Worm (Caenorhabditis elegans): Measurements from ENCODE around the gene slc-36.3.
"Not testable (repeated sequence)": the region's sequence is repeated elsewhere in the genome, so short reads cannot be mapped to it uniquely, and the experiment has no call there.

slc-36.3 gene

ce11 chrV:20534072-20534471 is 9.9 kb downstream of the slc-36.3 start, which contains the start of gene famh-161:
TSS of gene famh-161 (minus strand) at chrV:20534172.
- TF ChIP-seq med-1 (GFP tag; optimal IDR thresholded peaks at IDR 0.05; ENCODE audit: insufficient read depth) (no peak), klf-2 (GFP tag; conservative IDR thresholded peaks at IDR 0.05) (no peak), cog-1 (tag; optimal IDR thresholded peaks at IDR 0.05) (no peak), ztf-29 (GFP tag; IDR thresholded peaks at IDR 0.05) (no peak), tab-1 (GFP tag; IDR thresholded peaks at IDR 0.05) (no peak), ref-1 (GFP tag; conservative IDR thresholded peaks at IDR 0.05) (no peak), ztf-23 (GFP tag; IDR thresholded peaks at IDR 0.05) (no peak), flt-1 (GFP tag; IDR thresholded peaks at IDR 0.05) (no peak), T22C8.4 (GFP tag; IDR thresholded peaks at IDR 0.05) (no peak)

DNA sequence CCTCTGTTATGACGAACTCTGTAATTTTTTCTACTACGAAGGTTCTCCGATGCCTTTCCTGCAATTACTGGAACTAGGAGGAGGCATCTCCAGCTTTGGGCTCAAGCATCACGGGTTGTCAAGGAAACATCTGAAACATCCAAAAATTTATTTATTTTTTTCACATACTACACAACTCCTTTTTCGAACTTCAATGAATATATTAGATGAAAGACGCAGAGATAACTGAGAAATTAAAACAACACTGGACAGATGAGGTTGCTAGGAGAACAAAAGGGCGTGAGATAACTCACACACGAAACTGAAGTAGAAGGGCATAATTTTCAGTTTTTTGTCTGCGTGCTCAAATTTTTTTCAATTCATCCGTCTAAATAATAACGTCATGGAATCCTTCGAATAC is 16.5 kb downstream of the slc-36.3 start, which contains the start of gene Y38H6C.13:
TSS of gene Y38H6C.13 (plus strand) at position 301 of the 400 bp plus-strand sequence.
- TF ChIP-seq flt-1 (GFP tag; IDR thresholded peaks at IDR 0.05) (no peak), med-1 (GFP tag; optimal IDR thresholded peaks at IDR 0.05; ENCODE audit: insufficient read depth) (no peak), cog-1 (tag; optimal IDR thresholded peaks at IDR 0.05) (no peak), ztf-23 (GFP tag; IDR thresholded peaks at IDR 0.05) (no peak), ref-1 (GFP tag; conservative IDR thresholded peaks at IDR 0.05) (no peak), ztf-29 (GFP tag; IDR thresholded peaks at IDR 0.05) (no peak), T22C8.4 (GFP tag; IDR thresholded peaks at IDR 0.05) (no peak), klf-2 (GFP tag; conservative IDR thresholded peaks at IDR 0.05) (no peak), tab-1 (GFP tag; IDR thresholded peaks at IDR 0.05) (no peak)

DNA sequence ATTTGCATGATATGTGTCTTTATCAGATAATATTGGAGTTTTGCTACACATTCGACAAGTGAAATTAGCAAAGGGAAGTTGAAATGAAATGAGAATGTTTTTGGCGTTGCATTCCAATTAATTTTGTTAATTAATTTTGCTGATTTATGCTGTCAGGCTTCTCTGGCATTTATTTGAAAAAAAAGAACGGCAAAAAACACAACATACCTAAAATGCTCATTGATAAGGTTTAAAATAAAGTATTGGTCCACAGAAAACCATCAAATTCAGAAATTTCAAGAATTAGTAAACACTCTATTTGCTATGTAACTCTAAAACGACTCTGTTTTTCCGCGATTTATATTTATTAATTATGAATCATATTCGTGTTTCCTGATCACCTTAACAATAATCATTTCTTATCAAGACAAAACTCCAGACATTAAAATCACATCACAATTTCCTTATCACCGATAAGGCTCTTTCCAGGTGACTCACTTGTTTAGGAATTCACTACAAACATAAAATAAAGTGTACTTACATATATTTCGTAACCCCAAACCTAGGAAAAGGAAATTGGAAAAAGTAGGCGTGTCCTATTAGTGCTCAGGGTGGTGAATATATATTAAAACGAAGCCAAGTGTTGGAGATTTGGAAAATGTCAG is 18.1 kb downstream of the slc-36.3 start, which contains the start of the genes srh-166 and Y38H6C.24:
TSS of gene srh-166 (minus strand) at position 51 of the 644 bp plus-strand sequence.
TSS of gene Y38H6C.24 (plus strand) at position 620 of the 644 bp plus-strand sequence.
- no peak for TF ChIP-seq cog-1 (tag; optimal IDR thresholded peaks at IDR 0.05)
- no peak for TF ChIP-seq ztf-29 (GFP tag; IDR thresholded peaks at IDR 0.05)
- no peak for TF ChIP-seq tab-1 (GFP tag; IDR thresholded peaks at IDR 0.05)
- TF ChIP-seq T22C8.4 (GFP tag; IDR thresholded peaks at IDR 0.05), result no peak
- no peak for TF ChIP-seq klf-2 (GFP tag; conservative IDR thresholded peaks at IDR 0.05)
- no peak for TF ChIP-seq ztf-23 (GFP tag; IDR thresholded peaks at IDR 0.05)
- no peak for TF ChIP-seq med-1 (GFP tag; optimal IDR thresholded peaks at IDR 0.05; ENCODE audit: insufficient read depth)
- no peak for TF ChIP-seq ref-1 (GFP tag; conservative IDR thresholded peaks at IDR 0.05)
- no peak for TF ChIP-seq flt-1 (GFP tag; IDR thresholded peaks at IDR 0.05)

- no peak for TF ChIP-seq ztf-23 (GFP tag; IDR thresholded peaks at IDR 0.05)
Observed at ce11 chrV:20522219-20522618, 21.8 kb downstream of the slc-36.3 start, which contains the start of the genes Y38H6C.9 and fbxa-150. TSS of gene Y38H6C.9 (minus strand) at chrV:20522270. TSS of gene fbxa-150 (plus strand) at chrV:20522598.

DNA sequence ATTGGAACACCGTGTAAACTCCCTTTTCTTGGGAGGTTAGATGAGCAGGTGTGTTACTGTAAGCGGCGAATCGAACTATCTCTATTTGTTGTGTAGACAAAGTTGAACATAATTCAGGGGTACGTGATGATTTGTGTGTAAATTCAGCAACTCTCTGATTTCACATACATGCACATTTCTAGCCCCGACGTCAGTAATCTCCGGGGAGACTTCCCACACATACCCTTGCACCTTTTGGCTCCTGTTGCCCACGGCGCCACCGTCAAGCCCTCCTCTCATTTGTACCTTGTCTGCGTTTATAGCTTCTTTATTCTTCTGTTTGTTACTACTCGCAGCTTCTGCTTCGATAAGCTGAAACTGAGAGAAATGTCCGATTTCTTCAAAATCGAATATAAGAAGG is 25.1 kb downstream of the slc-36.3 start, which contains the start of gene Y38H6C.25:
TSS of gene Y38H6C.25 (plus strand) at position 301 of the 400 bp plus-strand sequence.
- no peak for TF ChIP-seq cog-1 (tag; optimal IDR thresholded peaks at IDR 0.05)
- TF ChIP-seq ztf-29 (GFP tag; IDR thresholded peaks at IDR 0.05), result no peak
- TF ChIP-seq med-1 (GFP tag; optimal IDR thresholded peaks at IDR 0.05; ENCODE audit: insufficient read depth), result no peak
- no peak for TF ChIP-seq tab-1 (GFP tag; IDR thresholded peaks at IDR 0.05)
- no peak for TF ChIP-seq klf-2 (GFP tag; conservative IDR thresholded peaks at IDR 0.05)
- TF ChIP-seq flt-1 (GFP tag; IDR thresholded peaks at IDR 0.05), result no peak
- no peak for TF ChIP-seq ztf-23 (GFP tag; IDR thresholded peaks at IDR 0.05)
- no peak for TF ChIP-seq ref-1 (GFP tag; conservative IDR thresholded peaks at IDR 0.05)
- TF ChIP-seq T22C8.4 (GFP tag; IDR thresholded peaks at IDR 0.05), result no peak

DNA sequence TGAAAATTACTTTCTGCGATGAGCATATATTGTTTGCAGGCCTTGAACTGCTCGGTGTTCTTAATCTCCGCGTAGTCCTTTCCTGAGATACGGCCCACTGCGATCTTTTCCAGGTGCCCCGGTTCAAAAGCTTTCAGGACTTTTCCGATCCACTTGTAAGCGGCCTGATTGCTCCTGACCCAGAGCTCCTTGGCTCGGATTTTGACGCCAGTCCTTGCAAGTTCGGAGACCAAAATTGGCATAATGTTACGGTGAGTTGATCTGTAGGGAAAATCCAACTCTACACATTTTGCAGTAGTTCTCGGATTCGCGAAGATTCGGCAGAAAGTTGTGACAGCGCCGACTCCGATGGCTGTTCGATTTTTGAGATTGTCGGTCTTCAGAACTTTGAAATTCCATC is 27.0 kb downstream of the slc-36.3 start:
- TF ChIP-seq flt-1 (GFP tag; IDR thresholded peaks at IDR 0.05), result no peak
- no peak for TF ChIP-seq ref-1 (GFP tag; conservative IDR thresholded peaks at IDR 0.05)
- no peak for TF ChIP-seq cog-1 (tag; optimal IDR thresholded peaks at IDR 0.05)
- no peak for TF ChIP-seq ztf-29 (GFP tag; IDR thresholded peaks at IDR 0.05)
- TF ChIP-seq T22C8.4 (GFP tag; IDR thresholded peaks at IDR 0.05), result no peak
- no peak for TF ChIP-seq med-1 (GFP tag; optimal IDR thresholded peaks at IDR 0.05; ENCODE audit: insufficient read depth)
- no peak for TF ChIP-seq tab-1 (GFP tag; IDR thresholded peaks at IDR 0.05)
- TF ChIP-seq klf-2 (GFP tag; conservative IDR thresholded peaks at IDR 0.05), result no peak
- no peak for TF ChIP-seq ztf-23 (GFP tag; IDR thresholded peaks at IDR 0.05)

DNA sequence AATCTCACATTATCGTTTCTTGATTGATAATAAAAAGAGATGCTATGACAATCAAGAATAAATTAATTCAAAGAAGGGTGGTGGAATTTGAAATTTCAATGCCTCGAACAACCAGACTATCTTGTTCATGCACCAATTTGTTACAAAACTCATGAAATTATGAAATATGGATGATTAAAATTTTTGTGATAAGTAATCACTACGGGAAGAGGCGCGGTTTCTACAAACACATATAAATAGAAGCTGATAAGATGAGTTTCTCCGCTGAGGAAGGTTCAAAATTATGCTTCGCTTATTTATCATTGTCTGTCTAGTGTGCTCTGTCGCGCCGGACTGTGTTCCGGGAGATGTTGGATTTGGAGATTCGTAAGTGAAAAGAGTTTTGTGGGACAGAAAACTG is 29.5 kb downstream of the slc-36.3 start:
- no peak for TF ChIP-seq klf-2 (GFP tag; conservative IDR thresholded peaks at IDR 0.05)
- no peak for TF ChIP-seq med-1 (GFP tag; optimal IDR thresholded peaks at IDR 0.05; ENCODE audit: insufficient read depth)
- TF ChIP-seq T22C8.4 (GFP tag; IDR thresholded peaks at IDR 0.05), result no peak
- TF ChIP-seq ztf-23 (GFP tag; IDR thresholded peaks at IDR 0.05), result no peak
- TF ChIP-seq ref-1 (GFP tag; conservative IDR thresholded peaks at IDR 0.05), result no peak
- TF ChIP-seq tab-1 (GFP tag; IDR thresholded peaks at IDR 0.05), result no peak
- no peak for TF ChIP-seq flt-1 (GFP tag; IDR thresholded peaks at IDR 0.05)
- TF ChIP-seq cog-1 (tag; optimal IDR thresholded peaks at IDR 0.05), result no peak
- TF ChIP-seq ztf-29 (GFP tag; IDR thresholded peaks at IDR 0.05), result no peak

DNA sequence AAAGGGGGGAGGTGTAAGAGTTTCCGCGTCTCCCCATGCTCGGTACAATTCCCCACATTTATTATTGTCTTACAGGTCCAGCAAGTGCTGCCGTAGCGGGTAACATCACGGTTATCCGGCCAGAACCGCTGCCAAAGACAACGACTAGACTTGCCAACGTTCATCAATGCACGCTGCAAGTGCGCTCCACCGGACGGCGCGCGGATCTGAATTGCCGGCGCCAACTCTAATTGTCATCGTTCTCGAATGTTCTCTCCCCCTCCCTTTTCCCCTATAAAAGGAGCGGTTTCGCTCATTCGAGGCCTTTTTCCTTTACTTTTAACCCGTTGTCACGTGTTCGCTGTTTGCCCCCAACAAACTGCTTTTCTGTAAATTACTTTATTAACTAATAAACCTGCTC is 30.3 kb downstream of the slc-36.3 start, which contains the start of gene Y38H6C.8:
TSS of gene Y38H6C.8 (plus strand) at position 301 of the 400 bp plus-strand sequence.
- not testable (repeated sequence) for TF ChIP-seq klf-2 (GFP tag; conservative IDR thresholded peaks at IDR 0.05); ztf-23 (GFP tag; IDR thresholded peaks at IDR 0.05); med-1 (GFP tag; optimal IDR thresholded peaks at IDR 0.05; ENCODE audit: insufficient read depth)

ce11 chrV:20509427-20509826 is 34.6 kb downstream of the slc-36.3 start:
- TF ChIP-seq ztf-29 (GFP tag; IDR thresholded peaks at IDR 0.05) (no peak), tab-1 (GFP tag; IDR thresholded peaks at IDR 0.05) (no peak), klf-2 (GFP tag; conservative IDR thresholded peaks at IDR 0.05) (no peak), ztf-23 (GFP tag; IDR thresholded peaks at IDR 0.05) (no peak), flt-1 (GFP tag; IDR thresholded peaks at IDR 0.05) (no peak), ref-1 (GFP tag; conservative IDR thresholded peaks at IDR 0.05) (no peak), med-1 (GFP tag; optimal IDR thresholded peaks at IDR 0.05; ENCODE audit: insufficient read depth) (no peak), cog-1 (tag; optimal IDR thresholded peaks at IDR 0.05) (no peak), T22C8.4 (GFP tag; IDR thresholded peaks at IDR 0.05) (no peak)
